Worm (Caenorhabditis elegans) whole organism, mixed stage, embryonic: ENCODE data around the gene knl-1.

ENCODE experiments used
- M03D4.4 ChIP-seq: sonication (generic microtip); optimal IDR thresholded peaks from 2 replicates; lab custom pipeline; 2017; ENCODE audit warnings: mild to moderate bottlenecking, missing genetic modification characterization, missing compliant biosample characterization
- blmp-1 ChIP-seq: fragments of 150-350 bp; optimal IDR thresholded peaks from 2 replicates; lab custom pipeline; 2014; ENCODE audit warnings: missing biosample characterization, missing genetic modification characterization
- lsy-2 ChIP-seq: fragments of 150-350 bp; optimal IDR thresholded peaks from 2 replicates; lab custom pipeline; 2014; ENCODE audit warnings: missing biosample characterization, missing genetic modification characterization
- sptf-1 ChIP-seq: sonication (generic microtip); optimal IDR thresholded peaks from 2 replicates; lab custom pipeline; 2017; ENCODE audit warnings: mild to moderate bottlenecking, missing genetic modification characterization, moderate library complexity, missing compliant biosample characterization
- ztf-11 ChIP-seq: fragments of 150-350 bp; optimal IDR thresholded peaks from 2 replicates; lab custom pipeline; 2014; ENCODE audit warnings: missing biosample characterization, missing genetic modification characterization

- TF ChIP-seq blmp-1 (tag; lab: Kevin White, UChicago) (no peak), lsy-2 (no peak), sptf-1 (tag; lab: Kevin White, UChicago) (no peak), M03D4.4 (tag; lab: Kevin White, UChicago) (no peak), ztf-11 (tag; lab: Kevin White, UChicago) (no peak)
Observed at ce11 chrIII:8258045-8258444, 7.6 kb downstream of the knl-1 start, which contains the start of gene ncr-2.
